Worm (Caenorhabditis elegans) whole organism, young adult: ENCODE results near the gene sdz-4.

ENCODE experiments used
- B0261.1 ChIP-seq: sonication (generic microtip); optimal IDR thresholded peaks from 2 replicates; lab custom pipeline; 2016; ENCODE audit warnings: mild to moderate bottlenecking, missing genetic modification characterization, moderate library complexity, missing compliant biosample characterization
- D2030.7 ChIP-seq: fragments of 200-800 bp; sonication (Bioruptor generic); IDR thresholded peaks from 2 replicates; pipeline ENCODE4 v1.3.6; 2022; ENCODE audit warnings: missing genetic modification reagents, missing genetic modification characterization, missing compliant biosample characterization
- F10E7.11 ChIP-seq: sonication (generic microtip); optimal IDR thresholded peaks from 2 replicates; lab custom pipeline; 2017; ENCODE audit warnings: mild to moderate bottlenecking, missing genetic modification characterization, moderate library complexity, missing compliant biosample characterization
- F37B4.10 ChIP-seq: fragments of 200-800 bp; sonication (Bioruptor generic); IDR thresholded peaks from 2 replicates; pipeline ENCODE4 v1.3.6; 2022; ENCODE audit warnings: missing genetic modification characterization, missing compliant biosample characterization
- F52B5.7 ChIP-seq: sonication (generic microtip); optimal IDR thresholded peaks from 2 replicates; lab custom pipeline; 2016; ENCODE audit warnings: mild to moderate bottlenecking, missing genetic modification characterization, missing compliant biosample characterization
- atf-7 ChIP-seq: sonication (generic microtip); optimal IDR thresholded peaks from 2 replicates; lab custom pipeline; 2017; ENCODE audit warnings: mild to moderate bottlenecking, missing genetic modification characterization, missing compliant biosample characterization
- attf-6 ChIP-seq: fragments of 200-800 bp; sonication (Bioruptor generic); IDR thresholded peaks from 2 replicates; pipeline ENCODE4 v1.3.6; 2022; ENCODE audit warnings: missing genetic modification reagents, missing genetic modification characterization, missing compliant biosample characterization
- cebp-2 ChIP-seq: fragments of 200-800 bp; sonication (Bioruptor generic); IDR thresholded peaks from 2 replicates; pipeline ENCODE4 v1.3.6; 2022; ENCODE audit warnings: missing genetic modification characterization, missing compliant biosample characterization
- ceh-58 ChIP-seq: fragments of 200-800 bp; sonication (Bioruptor generic); IDR thresholded peaks from 2 replicates; pipeline ENCODE4 v1.3.6; 2022; ENCODE audit warnings: missing genetic modification characterization, missing compliant biosample characterization
- dox-1 ChIP-seq: fragments of 200-800 bp; sonication (Bioruptor generic); IDR thresholded peaks from 2 replicates; pipeline ENCODE4 v1.3.6; 2022; ENCODE audit warnings: missing genetic modification reagents, missing genetic modification characterization, missing compliant biosample characterization
- dpl-1 ChIP-seq: fragments of 150-350 bp; optimal IDR thresholded peaks from 2 replicates; lab custom pipeline; 2014; ENCODE audit warnings: missing biosample characterization, missing genetic modification reagents, missing genetic modification characterization
- egl-44 ChIP-seq: fragments of 200-800 bp; sonication (Bioruptor generic); IDR thresholded peaks from 2 replicates; pipeline ENCODE4 v1.3.6; 2022; ENCODE audit warnings: missing genetic modification reagents, missing genetic modification characterization, missing compliant biosample characterization
- ets-4 ChIP-seq: fragments of 200-800 bp; sonication (Bioruptor generic); optimal IDR thresholded peaks from 2 replicates; lab custom pipeline; 2018; ENCODE audit warnings: mild to moderate bottlenecking, missing genetic modification characterization, missing compliant biosample characterization
- him-1 ChIP-seq: sonication (generic microtip); optimal IDR thresholded peaks from 2 replicates; lab custom pipeline; 2016; ENCODE audit warnings: missing genotype, missing genetic modification reagents, missing genetic modification characterization, missing compliant biosample characterization
- hmg-20 ChIP-seq: fragments of 200-800 bp; sonication (Bioruptor generic); IDR thresholded peaks from 2 replicates; pipeline ENCODE4 v1.3.6; 2022; ENCODE audit warnings: missing genetic modification reagents, missing genetic modification characterization, missing compliant biosample characterization
- hsf-1 ChIP-seq: fragments of 200-800 bp; sonication (Bioruptor generic); IDR thresholded peaks from 2 replicates; pipeline ENCODE4 v1.3.6; 2022; ENCODE audit warnings: missing genetic modification reagents, missing genetic modification characterization, missing compliant biosample characterization
- let-607 ChIP-seq, 2 experiments: fragments of 200-800 bp in 1 of 2; sonication (Bioruptor generic) in 1 of 2; sonication (generic microtip) in 1 of 2; optimal IDR thresholded peaks; 2 replicates each; lab custom pipeline; 2016 to 2018; ENCODE audit warnings: mild to moderate bottlenecking in 2 of 2, missing compliant biosample characterization in 2 of 2, missing genetic modification characterization in 2 of 2, moderate library complexity in 2 of 2, missing genotype in 1 of 2
- lin-40 ChIP-seq: sonication (generic microtip); optimal IDR thresholded peaks from 2 replicates; lab custom pipeline; 2016; ENCODE audit warnings: missing genetic modification characterization, mild to moderate bottlenecking, missing compliant biosample characterization, missing genotype, missing genetic modification reagents
- mcd-1 ChIP-seq: fragments of 200-800 bp; sonication (Bioruptor generic); IDR thresholded peaks from 2 replicates; pipeline ENCODE4 v1.3.6; 2022; ENCODE audit warnings: missing genetic modification reagents, missing genetic modification characterization, missing compliant biosample characterization
- nfya-1 ChIP-seq: sonication (generic microtip); optimal IDR thresholded peaks from 2 replicates; lab custom pipeline; 2017; ENCODE audit warnings: antibody characterized with exemption, missing compliant biosample characterization, missing genetic modification characterization, borderline replicate concordance; ENCODE audit not compliant: insufficient read depth
- nfya-2 ChIP-seq: fragments of 200-800 bp; sonication (Bioruptor generic); IDR thresholded peaks from 2 replicates; pipeline ENCODE4 v1.3.6; 2022; ENCODE audit warnings: missing genetic modification reagents, missing genetic modification characterization, missing compliant biosample characterization
- nfyb-1 ChIP-seq: fragments of 200-800 bp; sonication (Bioruptor generic); IDR thresholded peaks from 2 replicates; pipeline ENCODE4 v1.3.6; 2022; ENCODE audit warnings: missing genetic modification reagents, missing genetic modification characterization, missing compliant biosample characterization
- nhr-27 ChIP-seq: fragments of 200-800 bp; sonication (Bioruptor generic); optimal IDR thresholded peaks from 2 replicates; lab custom pipeline; 2018; ENCODE audit warnings: mild to moderate bottlenecking, missing genetic modification characterization, moderate library complexity, missing compliant biosample characterization
- nhr-80 ChIP-seq: sonication (generic microtip); optimal IDR thresholded peaks from 2 replicates; lab custom pipeline; 2016; ENCODE audit warnings: missing genetic modification characterization, missing compliant biosample characterization
- nhr-90 ChIP-seq: sonication (generic microtip); optimal IDR thresholded peaks from 2 replicates; lab custom pipeline; 2016; ENCODE audit warnings: missing genotype, mild to moderate bottlenecking, missing genetic modification characterization, missing compliant biosample characterization
- pha-4 ChIP-seq: fragments of 150-350 bp; sonication (generic microtip); optimal IDR thresholded peaks from 2 replicates; lab custom pipeline; 2014; ENCODE audit warnings: missing biosample characterization, missing genetic modification reagents, missing genetic modification characterization
- rec-8 ChIP-seq, 2 experiments: sonication (generic microtip); optimal IDR thresholded peaks; 2 replicates each; lab custom pipeline; 2016; ENCODE audit warnings: mild to moderate bottlenecking in 2 of 2, missing genetic modification characterization in 2 of 2, missing genetic modification reagents in 2 of 2, missing genotype in 2 of 2, missing biosample characterization in 1 of 2, missing compliant biosample characterization in 1 of 2, moderate library complexity in 1 of 2
- rpc-1 ChIP-seq, 2 experiments: fragments of 150-350 bp in 1 of 2; sonication (generic microtip) in 1 of 2; optimal IDR thresholded peaks; 2 replicates each; lab custom pipeline; 2014 to 2018; ENCODE audit warnings: missing biosample characterization in 1 of 2, missing genetic modification characterization in 1 of 2, missing genetic modification reagents in 1 of 2, missing genotype in 1 of 2
- snpc-1.3 ChIP-seq: sonication (generic microtip); optimal IDR thresholded peaks from 2 replicates; lab custom pipeline; 2017; ENCODE audit warnings: missing genetic modification characterization, mild to moderate bottlenecking, missing compliant biosample characterization, antibody characterized with exemption, moderate library complexity, missing genotype, missing genetic modification reagents; ENCODE audit not compliant: insufficient read depth
- snpc-3.4 ChIP-seq: sonication (generic microtip); optimal IDR thresholded peaks from 2 replicates; lab custom pipeline; 2017; ENCODE audit warnings: missing genetic modification characterization, mild to moderate bottlenecking, missing compliant biosample characterization, antibody characterized with exemption, moderate library complexity, missing genotype, missing genetic modification reagents
- somi-1 ChIP-seq: fragments of 200-800 bp; sonication (Bioruptor generic); optimal IDR thresholded peaks from 2 replicates; lab custom pipeline; 2018; ENCODE audit warnings: mild to moderate bottlenecking, missing genetic modification characterization, missing compliant biosample characterization
- unc-62 ChIP-seq: fragments of 150-350 bp; optimal IDR thresholded peaks from 2 replicates; lab custom pipeline; 2014; ENCODE audit warnings: missing biosample characterization, missing genetic modification reagents, missing genetic modification characterization
- xnd-1 ChIP-seq: sonication (generic microtip); optimal IDR thresholded peaks from 2 replicates; lab custom pipeline; 2016; ENCODE audit warnings: missing genotype, missing genetic modification reagents, missing genetic modification characterization, missing compliant biosample characterization
- zfh-2 ChIP-seq: fragments of 200-800 bp; sonication (Bioruptor generic); conservative IDR thresholded peaks from 2 replicates; pipeline ENCODE4 v1.3.6; 2022; ENCODE audit warnings: missing genetic modification reagents, missing genetic modification characterization, missing compliant biosample characterization
- ztf-22 ChIP-seq: fragments of 200-800 bp; sonication (Bioruptor generic); optimal IDR thresholded peaks from 2 replicates; lab custom pipeline; 2018; ENCODE audit warnings: mild to moderate bottlenecking, missing genetic modification characterization, moderate library complexity, missing compliant biosample characterization
- ztf-25 ChIP-seq: fragments of 200-800 bp; sonication (Bioruptor generic); IDR thresholded peaks from 2 replicates; pipeline ENCODE4 v1.3.6; 2022; ENCODE audit warnings: missing genetic modification reagents, missing genetic modification characterization, missing compliant biosample characterization

The sdz-4 gene

ce11 chrII:958618-959017 lies at the start of gene sdz-4:
Gene sdz-4, plus strand, starts transcription at chrII:958918.
- TF ChIP-seq attf-6 = no peak
- TF ChIP-seq B0261.1 (tag; lab: Kevin White, UChicago) = no peak

- no peak for TF ChIP-seq hsf-1
- TF ChIP-seq D2030.7 = no peak
- no peak for TF ChIP-seq cebp-2 (GFP tag; lab: Robert Waterston, UW)
- no peak for TF ChIP-seq snpc-3.4 (tag; lab: Kevin White, UChicago)
- TF ChIP-seq xnd-1 (tag; lab: Kevin White, UChicago) = no peak
- TF ChIP-seq hmg-20 (GFP tag; lab: Robert Waterston, UW) = no peak
- TF ChIP-seq F52B5.7 (tag; lab: Kevin White, UChicago) = no peak
- no peak for TF ChIP-seq ztf-25
- no peak for TF ChIP-seq egl-44
Measured at ce11 chrII:909554-909953, 49.2 kb upstream of the sdz-4 start, which contains the start of the genes fbxc-24 and fbxc-27. Gene fbxc-24, minus strand, starts transcription at chrII:909654. Gene fbxc-27, plus strand, starts transcription at chrII:909769.

- no peak for TF ChIP-seq nhr-80 (tag; lab: Kevin White, UChicago)
Measured at ce11 chrII:911680-912079, 47.0 kb upstream of the sdz-4 start, which contains the start of gene fbxc-31. Gene fbxc-31, plus strand, starts transcription at chrII:911980.

ce11 chrII:913222-913722 lies 45.4 kb upstream of the sdz-4 start, which contains the start of gene fbxc-33:
Gene fbxc-33, plus strand, starts transcription at chrII:913672.
- TF ChIP-seq mcd-1 (peak; percentile 75), nfya-1 (tag; lab: Kevin White, UChicago) (no peak)

- TF ChIP-seq mcd-1 (peak; percentile 35; the same call in 1 of the 2 replicates), dox-1 (GFP tag; lab: Robert Waterston, UW) (peak; percentile 63), atf-7 (tag; lab: Kevin White, UChicago) (peak; percentile 48), ztf-22 (GFP tag; lab: Kevin White, UChicago) (peak; percentile 67), nhr-80 (tag; lab: Kevin White, UChicago) (peak; percentile 95), pha-4 (tag; lab: Kevin White, UChicago) (peak; percentile 89), nfya-2 (no peak), ets-4 (peak; percentile 94), ceh-58 (GFP tag; lab: Robert Waterston, UW) (no peak)
Measured at ce11 chrII:915206-915605, 43.5 kb upstream of the sdz-4 start.

ce11 chrII:915780-916179 lies 42.9 kb upstream of the sdz-4 start, which contains the start of gene fbxc-29:
Gene fbxc-29, plus strand, starts transcription at chrII:916080.
- TF ChIP-seq lin-40 (no peak), F10E7.11 (tag; lab: Kevin White, UChicago) (no peak), snpc-1.3 (tag; lab: Kevin White, UChicago) (no peak), rpc-1 (optimal IDR thresholded peaks at IDR 0.05; lab: Kevin White, UChicago) (no peak), rpc-1 (tag; optimal IDR thresholded peaks at IDR 0.05; lab: Kevin White, UChicago) (no peak), rec-8 (tag; optimal IDR thresholded peaks at IDR 0.05; lab: Kevin White, UChicago) (no peak), dpl-1 (GFP tag; lab: Kevin White, UChicago) (no peak), hsf-1 (no peak), atf-7 (tag; lab: Kevin White, UChicago) (no peak), let-607 (tag; optimal IDR thresholded peaks at IDR 0.05; lab: Kevin White, UChicago) (no peak), him-1 (tag; lab: Kevin White, UChicago) (no peak), zfh-2 (GFP tag; lab: Robert Waterston, UW) (no peak), unc-62 (GFP tag; lab: Kevin White, UChicago) (no peak), nfyb-1 (GFP tag; lab: Robert Waterston, UW) (no peak), nhr-27 (tag; lab: Kevin White, UChicago) (no peak), nhr-90 (tag; lab: Kevin White, UChicago) (no peak), F37B4.10 (GFP tag; lab: Robert Waterston, UW) (no peak), somi-1 (GFP tag; lab: Kevin White, UChicago) (no peak)
